Fruit fly (Drosophila melanogaster) whole organism, adult: Measurements from ENCODE around the gene idc.

Experiments used
- CG12768 ChIP-seq: fragments of 200-800 bp; sonication (Bioruptor generic); optimal IDR thresholded peaks from 2 replicates; lab custom pipeline; 2017; ENCODE audit warnings: missing biosample characterization, missing genetic modification characterization, mild to moderate bottlenecking, moderate library complexity, missing genetic modification reagents
- CG14711 ChIP-seq: fragments of 200-800 bp; sonication (Bioruptor generic); optimal IDR thresholded peaks from 2 replicates; lab custom pipeline; 2018; ENCODE audit warnings: missing biosample characterization, mild to moderate bottlenecking, missing genetic modification characterization, moderate library complexity
- CG33017 ChIP-seq: fragments of 200-800 bp; sonication (Bioruptor generic); optimal IDR thresholded peaks from 2 replicates; lab custom pipeline; 2018; ENCODE audit warnings: missing biosample characterization, mild to moderate bottlenecking, missing genetic modification characterization, moderate library complexity
- Crg-1 ChIP-seq: fragments of 200-800 bp; sonication (Bioruptor generic); optimal IDR thresholded peaks from 2 replicates; lab custom pipeline; 2016; ENCODE audit warnings: missing biosample characterization, missing genetic modification characterization
- Mnt ChIP-seq: fragments of 200-800 bp; sonication (Bioruptor generic); optimal IDR thresholded peaks from 2 replicates; lab custom pipeline; 2016; ENCODE audit warnings: missing biosample characterization, mild to moderate bottlenecking, missing genetic modification characterization
- bab1 ChIP-seq: fragments of 200-800 bp; sonication (Bioruptor generic); optimal IDR thresholded peaks from 3 replicates; lab custom pipeline; 2019; ENCODE audit warnings: missing biosample characterization, mild to moderate bottlenecking, missing genetic modification characterization, moderate library complexity
- cnc ChIP-seq, 2 experiments: fragments of >200 bp; optimal IDR thresholded peaks; 2 replicates each; lab custom pipeline; 2017
- kay ChIP-seq: fragments of 200-800 bp; sonication (Bioruptor generic); peaks from one replicate; lab custom pipeline; 2016; ENCODE audit warnings: missing biosample characterization, missing genetic modification characterization, borderline replicate concordance
- ovo ChIP-seq: fragments of 200-800 bp; sonication (Bioruptor generic); optimal IDR thresholded peaks from 2 replicates; lab custom pipeline; 2016; ENCODE audit warnings: missing biosample characterization, missing genetic modification characterization
- pad ChIP-seq: fragments of 200-800 bp; sonication (Bioruptor generic); optimal IDR thresholded peaks from 3 replicates; lab custom pipeline; 2017; ENCODE audit warnings: missing biosample characterization, missing genetic modification characterization, mild to moderate bottlenecking, moderate library complexity, missing genetic modification reagents
- tj ChIP-seq: fragments of 200-800 bp; sonication (Bioruptor generic); optimal IDR thresholded peaks from 3 replicates; lab custom pipeline; 2017; ENCODE audit warnings: missing biosample characterization, mild to moderate bottlenecking, missing genetic modification characterization, moderate library complexity
- toe ChIP-seq: fragments of 200-800 bp; sonication (Bioruptor generic); optimal IDR thresholded peaks from 2 replicates; lab custom pipeline; 2016; ENCODE audit warnings: missing biosample characterization, missing genetic modification characterization

dm6 chr3R:20066435-20066834 lies 34.8 kb downstream of the idc start:
- no peak for TF ChIP-seq Mnt (GFP tag; lab: Kevin White, UChicago)
- TF ChIP-seq tj, result no peak
- no peak for TF ChIP-seq ovo (GFP tag; lab: Kevin White, UChicago)
- TF ChIP-seq cnc (optimal IDR thresholded peaks at IDR 0.05; lab: Kevin White, UChicago), result no peak
- TF ChIP-seq CG33017 (tag; lab: Kevin White, UChicago), result no peak
- no peak for TF ChIP-seq CG12768
- no peak for TF ChIP-seq pad
- TF ChIP-seq kay, result no peak
- no peak for TF ChIP-seq CG14711 (tag; lab: Kevin White, UChicago)
- no peak for TF ChIP-seq Crg-1 (GFP tag; lab: Kevin White, UChicago)
- TF ChIP-seq bab1 (GFP tag; lab: Kevin White, UChicago), result no peak
- TF ChIP-seq toe (GFP tag; lab: Kevin White, UChicago), result no peak
